Fruit fly (Drosophila melanogaster): ENCODE data around the gene GABA-B-R1.
A peak's percentile ranks its signal among the peaks of the same experiment; 100 is the strongest.

Gene GABA-B-R1

DNA sequence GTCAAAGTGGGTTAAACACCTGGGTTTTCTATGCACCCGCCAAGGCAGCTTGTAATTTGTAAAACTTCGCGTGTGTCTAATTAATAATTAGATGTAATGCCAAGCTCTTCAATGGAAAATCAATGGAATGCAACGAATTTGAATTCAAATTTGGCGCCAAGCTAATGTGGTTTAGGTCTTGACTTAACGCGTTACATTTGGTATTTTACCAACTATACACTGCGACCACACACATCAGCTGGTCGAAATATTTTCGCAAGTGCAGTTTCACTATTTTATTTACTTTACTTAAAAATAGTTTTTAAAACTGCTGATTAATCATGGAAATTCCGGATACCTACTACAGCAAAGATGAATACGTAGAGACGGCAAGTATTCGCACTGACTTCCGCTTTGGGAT lies 10.6 kb upstream of the GABA-B-R1 start, which contains the start of gene DCTN5-p25 (continued):
- TF ChIP-seq CG2129 (GFP tag; IDR thresholded peaks at IDR 0.05; ENCODE audit: partially characterized antibody) (no peak), klu (GFP tag; IDR thresholded peaks at IDR 0.05) (no peak), CG10321 (GFP tag; IDR thresholded peaks at IDR 0.05) (no peak), mld (GFP tag; IDR thresholded peaks at IDR 0.05; ENCODE audit: partially characterized antibody) (no peak), CG11456 (GFP tag; IDR thresholded peaks at IDR 0.05) (no peak), CG31224 (GFP tag; IDR thresholded peaks at IDR 0.05) (no peak), Myb (GFP tag; optimal IDR thresholded peaks at IDR 0.05) (no peak), schlank (tag; optimal IDR thresholded peaks at IDR 0.05) (no peak), Hey (tag; optimal IDR thresholded peaks at IDR 0.05) (no peak), cg (GFP tag; optimal IDR thresholded peaks at IDR 0.05) (no peak), Abd-B (GFP tag; optimal IDR thresholded peaks at IDR 0.05) (no peak), Ada2b (GFP tag; IDR thresholded peaks at IDR 0.05) (no peak), CG10267 (tag; optimal IDR thresholded peaks at IDR 0.05) (no peak), ase (GFP tag; IDR thresholded peaks at IDR 0.05) (no peak), ato (GFP tag; IDR thresholded peaks at IDR 0.05; ENCODE audit: partially characterized antibody) (no peak), Ravus (GFP tag; IDR thresholded peaks at IDR 0.05) (no peak), CG16779 (GFP tag; IDR thresholded peaks at IDR 0.05) (no peak), ac (GFP tag; optimal IDR thresholded peaks at IDR 0.05) (no peak), ap (GFP tag; IDR thresholded peaks at IDR 0.05) (no peak), BEAF-32 (GFP tag; optimal IDR thresholded peaks at IDR 0.05) (peak; percentile 22), Fer2 (tag; optimal IDR thresholded peaks at IDR 0.05) (no peak), vnd (GFP tag; IDR thresholded peaks at IDR 0.05; ENCODE audit: partially characterized antibody) (no peak), Dp (GFP tag; optimal IDR thresholded peaks at IDR 0.05) (peak; percentile 96), insv (GFP tag; optimal IDR thresholded peaks at IDR 0.05) (no peak), sd (tag; optimal IDR thresholded peaks at IDR 0.05) (peak; percentile 93), CG33213 (GFP tag; optimal IDR thresholded peaks at IDR 0.05) (peak; percentile 16), zfh1 (GFP tag; IDR thresholded peaks at IDR 0.05) (no peak), CG7786 (GFP tag; optimal IDR thresholded peaks at IDR 0.05) (no peak), cato (GFP tag; optimal IDR thresholded peaks at IDR 0.05; ENCODE audit: borderline replicate concordance) (no peak), CG5953 (GFP tag; IDR thresholded peaks at IDR 0.05) (no peak), Lhr (GFP tag; optimal IDR thresholded peaks at IDR 0.05) (no peak), GATAe (GFP tag; conservative IDR thresholded peaks at IDR 0.05) (no peak), amos (GFP tag; IDR thresholded peaks at IDR 0.05; ENCODE audit: partially characterized antibody) (no peak), CG16815 (GFP tag; optimal IDR thresholded peaks at IDR 0.05) (no peak), CG15601 (tag; optimal IDR thresholded peaks at IDR 0.05) (no peak), pzg (GFP tag; optimal IDR thresholded peaks at IDR 0.05) (peak; percentile 75), CG2712 (tag; optimal IDR thresholded peaks at IDR 0.05) (no peak), btn (GFP tag; optimal IDR thresholded peaks at IDR 0.05) (no peak), toy (GFP tag; IDR thresholded peaks at IDR 0.05) (no peak), zf30C (GFP tag; optimal IDR thresholded peaks at IDR 0.05) (no peak), CG30403 (GFP tag; optimal IDR thresholded peaks at IDR 0.05) (no peak), H2.0 (GFP tag; IDR thresholded peaks at IDR 0.05) (no peak), HLHmδ (GFP tag; optimal IDR thresholded peaks at IDR 0.05) (no peak), CG31388 (GFP tag; optimal IDR thresholded peaks at IDR 0.05) (no peak), Dref (GFP tag; IDR thresholded peaks at IDR 0.05) (no peak), Poxn (GFP tag; IDR thresholded peaks at IDR 0.05) (no peak), CG15514 (GFP tag; optimal IDR thresholded peaks at IDR 0.05) (peak; percentile 20), CG13296 (GFP tag; optimal IDR thresholded peaks at IDR 0.05) (no peak), CG10366 (GFP tag; IDR thresholded peaks at IDR 0.05) (no peak), dan (GFP tag; IDR thresholded peaks at IDR 0.05) (no peak), Awh (GFP tag; IDR thresholded peaks at IDR 0.05) (no peak), Rfx (GFP tag; IDR thresholded peaks at IDR 0.05) (no peak)
